Worm (Caenorhabditis elegans) whole organism, late embryonic: ENCODE measurements around the gene clec-225.

Experiments used
- ama-1 ChIP-seq: fragments of 150-350 bp; optimal IDR thresholded peaks from 2 replicates; lab custom pipeline; 2014
- fkh-10 ChIP-seq: fragments of 150-350 bp; optimal IDR thresholded peaks from 2 replicates; lab custom pipeline; 2014; ENCODE audit warnings: missing biosample characterization, missing genetic modification reagents, missing genetic modification characterization
- lim-6 ChIP-seq: sonication (generic microtip); optimal IDR thresholded peaks from 2 replicates; lab custom pipeline; 2016; ENCODE audit warnings: missing genetic modification characterization, missing compliant biosample characterization
- sox-2 ChIP-seq: fragments of 200-800 bp; sonication (Bioruptor generic); IDR thresholded peaks from 2 replicates; pipeline ENCODE4 v1.3.6; 2022; ENCODE audit warnings: missing genetic modification reagents, missing genetic modification characterization, missing compliant biosample characterization

ce11 chrV:13090130-13090770 lies 44.4 kb downstream of the clec-225 start, which contains the start of gene C34B4.4:
- TF ChIP-seq sox-2 (no peak), ama-1 (no peak), lim-6 (tag; lab: Kevin White, UChicago) (no peak), fkh-10 (GFP tag; lab: Kevin White, UChicago) (no peak)
